Worm (Caenorhabditis elegans) whole organism, L4 larva: Measurements from ENCODE around the gene T16A1.5.
A peak's percentile ranks its signal among the peaks of the same experiment; 100 is the strongest.

Source experiments
- D1046.2 ChIP-seq: fragments of 200-800 bp; sonication (Bioruptor generic); IDR thresholded peaks from 2 replicates; pipeline ENCODE4 v1.3.6; 2022; ENCODE audit warnings: missing genetic modification characterization, missing compliant biosample characterization
- F10B5.3 ChIP-seq: sonication (generic microtip); optimal IDR thresholded peaks from 2 replicates; lab custom pipeline; 2016; ENCODE audit warnings: mild to moderate bottlenecking, missing genetic modification characterization, missing compliant biosample characterization
- F26F4.8 ChIP-seq: fragments of 200-800 bp; sonication (Bioruptor generic); conservative IDR thresholded peaks from 2 replicates; pipeline ENCODE4 v1.3.6; 2022; ENCODE audit warnings: missing genetic modification characterization, missing compliant biosample characterization
- T26A8.4 ChIP-seq: fragments of 200-800 bp; sonication (Bioruptor generic); IDR thresholded peaks from 2 replicates; pipeline ENCODE4 v1.3.6; 2022; ENCODE audit warnings: missing genetic modification characterization, missing compliant biosample characterization
- Y105C5A.15 ChIP-seq: fragments of 200-800 bp; sonication (Bioruptor generic); IDR thresholded peaks from 2 replicates; pipeline ENCODE4 v1.3.6; 2022; ENCODE audit warnings: missing genetic modification characterization, missing compliant biosample characterization
- Y5F2A.4 ChIP-seq: fragments of 200-800 bp; sonication (Bioruptor generic); optimal IDR thresholded peaks from 2 replicates; lab custom pipeline; 2018; ENCODE audit warnings: mild to moderate bottlenecking, missing genetic modification characterization, missing compliant biosample characterization
- ZK337.2 ChIP-seq: fragments of 200-800 bp; sonication (Bioruptor generic); IDR thresholded peaks from 2 replicates; pipeline ENCODE4 v1.3.6; 2022; ENCODE audit warnings: missing genetic modification reagents, missing genetic modification characterization, missing compliant biosample characterization
- ZK546.5 ChIP-seq, 2 experiments: sonication (generic microtip); optimal IDR thresholded peaks; 2 replicates each; lab custom pipeline; 2017; ENCODE audit warnings: missing biosample characterization in 2 of 2, missing genetic modification characterization in 2 of 2
- aha-1 ChIP-seq: fragments of 150-350 bp; peaks from one replicate; lab custom pipeline; 2014; ENCODE audit warnings: missing biosample characterization, missing genetic modification characterization
- aly-2 ChIP-seq: sonication (generic microtip); optimal IDR thresholded peaks from 2 replicates; lab custom pipeline; 2018; ENCODE audit warnings: missing biosample characterization, missing genetic modification characterization
- attf-4 ChIP-seq: sonication (generic microtip); optimal IDR thresholded peaks from 3 replicates; lab custom pipeline; 2017; ENCODE audit warnings: missing biosample characterization, missing genetic modification characterization
- ceh-44 ChIP-seq: fragments of 200-800 bp; sonication (Bioruptor generic); IDR thresholded peaks from 2 replicates; pipeline ENCODE4 v1.3.6; 2022; ENCODE audit warnings: missing genetic modification reagents, missing genetic modification characterization, missing compliant biosample characterization
- ceh-82 ChIP-seq: sonication (generic microtip); optimal IDR thresholded peaks from 2 replicates; lab custom pipeline; 2017; ENCODE audit warnings: missing biosample characterization, missing genetic modification characterization
- cey-2 ChIP-seq: sonication (generic microtip); optimal IDR thresholded peaks from 3 replicates; lab custom pipeline; 2017; ENCODE audit warnings: missing genetic modification characterization, mild to moderate bottlenecking, missing compliant biosample characterization, antibody characterized with exemption, borderline replicate concordance; ENCODE audit not compliant: insufficient read depth
- dpl-1 ChIP-seq: fragments of 150-350 bp; optimal IDR thresholded peaks from 2 replicates; lab custom pipeline; 2014; ENCODE audit warnings: missing biosample characterization, missing genetic modification reagents, missing genetic modification characterization
- duxl-1 ChIP-seq: sonication (generic microtip); optimal IDR thresholded peaks from 2 replicates; lab custom pipeline; 2016; ENCODE audit warnings: mild to moderate bottlenecking, missing genetic modification characterization, moderate library complexity, missing compliant biosample characterization; ENCODE audit not compliant: poor library complexity
- egl-27 ChIP-seq: sonication (generic microtip); optimal IDR thresholded peaks from 3 replicates; lab custom pipeline; 2017; ENCODE audit warnings: missing biosample characterization, missing genetic modification reagents, missing genetic modification characterization
- hif-1 ChIP-seq, 2 experiments: sonication (generic microtip); optimal IDR thresholded peaks; 2 replicates each; lab custom pipeline; 2016 to 2017; ENCODE audit warnings: missing compliant biosample characterization in 2 of 2, missing genetic modification characterization in 2 of 2, missing genetic modification reagents in 2 of 2, missing genotype in 2 of 2, mild to moderate bottlenecking in 1 of 2
- hlh-30 ChIP-seq: sonication (generic microtip); optimal IDR thresholded peaks from 2 replicates; lab custom pipeline; 2017; ENCODE audit warnings: antibody characterized with exemption, mild to moderate bottlenecking, missing genetic modification characterization, missing compliant biosample characterization; ENCODE audit not compliant: insufficient read depth
- lim-7 ChIP-seq: fragments of 200-800 bp; sonication (Bioruptor generic); IDR thresholded peaks from 2 replicates; pipeline ENCODE4 v1.3.6; 2022; ENCODE audit warnings: missing genetic modification characterization, missing compliant biosample characterization
- lin-13 ChIP-seq: fragments of 150-350 bp; optimal IDR thresholded peaks from 2 replicates; lab custom pipeline; 2014; ENCODE audit warnings: missing biosample characterization, missing genetic modification reagents, missing genetic modification characterization
- lin-39 ChIP-seq: fragments of 150-350 bp; optimal IDR thresholded peaks from 2 replicates; lab custom pipeline; 2014; ENCODE audit warnings: missing biosample characterization, missing genetic modification reagents, missing genetic modification characterization
- lir-3 ChIP-seq: sonication (generic microtip); optimal IDR thresholded peaks from 2 replicates; lab custom pipeline; 2016; ENCODE audit warnings: mild to moderate bottlenecking, missing genetic modification characterization, missing compliant biosample characterization
- lsy-2 ChIP-seq, 2 experiments: fragments of 150-350 bp in 1 of 2; sonication (generic microtip) in 1 of 2; optimal IDR thresholded peaks; 2 replicates each; lab custom pipeline; 2014 to 2017; ENCODE audit warnings: missing biosample characterization in 2 of 2, missing genetic modification characterization in 2 of 2
- mdl-1 ChIP-seq, 2 experiments: fragments of 150-350 bp in 1 of 2; sonication (generic microtip) in 1 of 2; optimal IDR thresholded peaks; 2 replicates each; lab custom pipeline; 2014 to 2017; ENCODE audit warnings: missing biosample characterization in 2 of 2, missing genetic modification characterization in 2 of 2
- nhr-10 ChIP-seq: fragments of 150-350 bp; optimal IDR thresholded peaks from 2 replicates; lab custom pipeline; 2014; ENCODE audit warnings: missing biosample characterization, missing genetic modification characterization
- nhr-111 ChIP-seq: fragments of 200-800 bp; sonication (Bioruptor generic); optimal IDR thresholded peaks from 2 replicates; lab custom pipeline; 2018; ENCODE audit warnings: mild to moderate bottlenecking, missing genetic modification characterization, missing compliant biosample characterization
- nhr-28 ChIP-seq: fragments of 150-350 bp; optimal IDR thresholded peaks from 2 replicates; lab custom pipeline; 2014; ENCODE audit warnings: missing biosample characterization, missing genetic modification characterization
- nhr-41 ChIP-seq: fragments of 200-800 bp; sonication (Bioruptor generic); IDR thresholded peaks from 2 replicates; pipeline ENCODE4 v1.3.6; 2022; ENCODE audit warnings: missing genetic modification reagents, missing genetic modification characterization, missing compliant biosample characterization
- nhr-48 ChIP-seq: sonication (generic microtip); optimal IDR thresholded peaks from 2 replicates; lab custom pipeline; 2016; ENCODE audit warnings: mild to moderate bottlenecking, missing genetic modification characterization, missing compliant biosample characterization
- pqm-1 ChIP-seq: sonication (generic microtip); optimal IDR thresholded peaks from 2 replicates; lab custom pipeline; 2017; ENCODE audit warnings: missing biosample characterization, missing genetic modification characterization
- set-16 ChIP-seq: fragments of 200-800 bp; sonication (Bioruptor generic); IDR thresholded peaks from 2 replicates; pipeline ENCODE4 v1.3.6; 2022; ENCODE audit warnings: missing genetic modification reagents, missing genetic modification characterization, missing compliant biosample characterization
- spr-1 ChIP-seq: sonication (generic microtip); optimal IDR thresholded peaks from 2 replicates; lab custom pipeline; 2016; ENCODE audit warnings: mild to moderate bottlenecking, missing genetic modification characterization, missing compliant biosample characterization
- unc-62 ChIP-seq, 3 experiments: fragments of 150-350 bp in 1 of 3; sonication (generic microtip); optimal IDR thresholded peaks in 2 of 3; peaks in 1 of 3; 1 replicate in 1 of 3; 2 replicates in 2 of 3; lab custom pipeline; 2014 to 2017; ENCODE audit warnings: missing biosample characterization in 3 of 3, missing genetic modification characterization in 3 of 3, missing genetic modification reagents in 3 of 3, missing genotype in 1 of 3
- zip-2 ChIP-seq: fragments of 150-350 bp; optimal IDR thresholded peaks from 2 replicates; lab custom pipeline; 2014; ENCODE audit warnings: missing biosample characterization, missing genetic modification characterization

T16A1.5 gene

DNA sequence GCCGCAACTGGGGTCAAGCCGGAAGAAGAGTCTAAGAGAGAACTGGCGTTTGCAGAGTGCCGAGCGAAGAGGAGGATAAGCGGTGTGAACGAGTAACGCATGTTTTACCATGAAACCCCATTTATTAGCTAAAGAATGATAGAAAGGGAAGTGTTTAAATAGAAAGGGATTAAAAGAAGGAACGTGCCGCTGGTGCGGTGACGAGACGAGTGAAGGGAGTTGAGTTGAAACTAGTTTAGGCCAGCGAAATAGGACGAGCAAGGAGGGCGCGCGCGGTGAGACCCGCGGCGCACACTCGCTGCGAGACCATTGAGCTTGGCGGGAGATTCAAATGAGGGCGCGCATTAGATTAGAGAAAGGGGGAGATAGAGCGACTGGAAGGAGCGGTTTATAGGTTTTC lies 37.1 kb downstream of the T16A1.5 start, which contains the start of gene math-1:
TSS of gene math-1 (minus strand) at position 101 of the 400 bp plus-strand sequence.
- peak; percentile 51; the same call in 1 of the 2 replicates for TF ChIP-seq set-16 (GFP tag; lab: Robert Waterston, UW)
- TF ChIP-seq, all 104 proteins: peak for 1; not testable (repeated sequence) for 103

DNA sequence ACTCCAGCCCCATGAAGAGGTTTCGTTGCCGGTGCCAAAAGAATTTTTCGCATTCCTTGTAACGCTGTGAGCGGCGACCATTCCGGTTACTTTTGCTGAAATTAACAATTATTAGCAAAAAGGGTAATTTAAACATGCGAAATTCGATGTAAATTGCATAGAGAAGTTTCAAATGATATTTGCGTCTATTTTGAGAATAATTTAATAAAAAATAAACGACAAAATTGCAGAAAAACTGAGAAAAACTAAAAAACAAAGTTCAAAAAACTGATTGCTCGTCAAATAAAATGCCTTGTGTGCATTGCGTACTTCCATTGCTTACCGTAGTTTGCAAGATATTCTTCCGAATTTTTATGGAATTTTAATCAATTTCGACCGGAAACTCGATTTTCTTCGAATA lies 38.1 kb downstream of the T16A1.5 start, which contains the start of gene bath-24:
TSS of gene bath-24 (minus strand) at position 101 of the 400 bp plus-strand sequence.
- TF ChIP-seq spr-1 (tag; lab: Kevin White, UChicago) (no peak), hif-1 (tag; optimal IDR thresholded peaks at IDR 0.05; lab: Kevin White, UChicago) (no peak), nhr-48 (tag; lab: Kevin White, UChicago) (no peak), nhr-41 (GFP tag; lab: Robert Waterston, UW) (no peak), F10B5.3 (tag; lab: Kevin White, UChicago) (no peak), aly-2 (no peak), nhr-10 (tag; lab: Kevin White, UChicago) (no peak), T26A8.4 (GFP tag; lab: Robert Waterston, UW) (no peak), F26F4.8 (GFP tag; lab: Robert Waterston, UW) (no peak), ceh-82 (tag; lab: Kevin White, UChicago) (no peak), attf-4 (tag; lab: Kevin White, UChicago) (no peak), cey-2 (tag; lab: Kevin White, UChicago) (no peak), dpl-1 (GFP tag; lab: Kevin White, UChicago) (no peak)

- TF ChIP-seq mdl-1 (tag; optimal IDR thresholded peaks at IDR 0.05; lab: Kevin White, UChicago) = no peak
- no peak for TF ChIP-seq nhr-28
- no peak for TF ChIP-seq unc-62 (GFP tag; optimal IDR thresholded peaks at IDR 0.05 in 1 of 2; lab: Kevin White, UChicago)
- TF ChIP-seq unc-62 (tag; optimal IDR thresholded peaks at IDR 0.05; lab: Kevin White, UChicago) = no peak
- TF ChIP-seq ZK337.2 = no peak
- no peak for TF ChIP-seq aha-1 (tag; lab: Kevin White, UChicago)
- no peak for TF ChIP-seq Y5F2A.4
- TF ChIP-seq nhr-111 = no peak
- no peak for TF ChIP-seq nhr-10 (tag; lab: Kevin White, UChicago)
- no peak for TF ChIP-seq nhr-48 (tag; lab: Kevin White, UChicago)
- TF ChIP-seq T26A8.4 (GFP tag; lab: Robert Waterston, UW) = no peak
- no peak for TF ChIP-seq cey-2 (tag; lab: Kevin White, UChicago)
- TF ChIP-seq Y105C5A.15 (GFP tag; lab: Robert Waterston, UW) = no peak
- no peak for TF ChIP-seq F10B5.3 (tag; lab: Kevin White, UChicago)
- TF ChIP-seq, all 104 proteins: peak for 0
These were observed 41.2 kb downstream of the T16A1.5 start, which contains the start of gene bath-20 for ce11 chrII:2042447-2042846. bath-20 (minus strand) TSS chrII:2042547.

DNA sequence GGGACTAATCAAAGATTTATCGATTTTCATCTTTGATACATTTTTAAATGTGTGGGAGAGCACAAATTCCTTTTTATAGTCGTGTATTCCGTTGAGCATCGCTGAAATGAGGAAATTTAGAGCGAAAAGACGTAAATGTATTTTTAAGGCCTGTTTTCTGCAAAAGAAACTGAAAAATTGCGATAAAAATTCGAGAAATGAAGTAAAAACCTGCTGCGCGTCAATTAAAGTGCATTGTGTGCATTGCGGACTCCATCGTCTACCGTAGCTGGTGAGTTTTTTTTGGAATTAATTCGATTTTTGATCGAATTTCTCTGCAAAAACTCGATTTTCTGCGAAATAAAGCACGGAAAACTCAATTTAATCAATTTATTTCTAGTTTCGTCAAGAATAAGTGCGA lies 44.3 kb downstream of the T16A1.5 start, which contains the start of gene bath-19:
TSS of gene bath-19 (minus strand) at position 101 of the 400 bp plus-strand sequence.
- no peak for TF ChIP-seq lsy-2 (tag; optimal IDR thresholded peaks at IDR 0.05; lab: Kevin White, UChicago)
- TF ChIP-seq zip-2 (tag; lab: Kevin White, UChicago) = no peak
- no peak for TF ChIP-seq lim-7 (GFP tag; lab: Robert Waterston, UW)
- TF ChIP-seq nhr-41 (GFP tag; lab: Robert Waterston, UW) = no peak
- TF ChIP-seq D1046.2 = no peak
- TF ChIP-seq lir-3 (tag; lab: Kevin White, UChicago) = no peak
- TF ChIP-seq nhr-48 (tag; lab: Kevin White, UChicago) = no peak
- no peak for TF ChIP-seq egl-27 (tag; lab: Kevin White, UChicago)
- TF ChIP-seq nhr-10 (tag; lab: Kevin White, UChicago) = no peak
- no peak for TF ChIP-seq cey-2 (tag; lab: Kevin White, UChicago)
- no peak for TF ChIP-seq duxl-1
- no peak for TF ChIP-seq ZK546.5 (tag; optimal IDR thresholded peaks at IDR 0.05; lab: Kevin White, UChicago)
- TF ChIP-seq pqm-1 (tag; lab: Kevin White, UChicago) = no peak
- TF ChIP-seq lin-39 (tag; lab: Kevin White, UChicago) = no peak
- no peak for TF ChIP-seq nhr-28
- TF ChIP-seq lin-13 (GFP tag; lab: Kevin White, UChicago) = no peak
- TF ChIP-seq ceh-44 (GFP tag; lab: Robert Waterston, UW) = no peak
- TF ChIP-seq aha-1 (tag; lab: Kevin White, UChicago) = no peak
- no peak for TF ChIP-seq hlh-30 (tag; lab: Kevin White, UChicago)
